Worm (Caenorhabditis elegans) whole organism, L4 larva: ENCODE data around the gene htrl-1.
"Not testable (repeated sequence)": the region's sequence is repeated elsewhere in the genome, so short reads cannot be mapped to it uniquely, and the experiment has no call there.

Experiments
- F37D6.2 ChIP-seq: sonication (generic microtip); optimal IDR thresholded peaks from 2 replicates; lab custom pipeline; 2016; ENCODE audit warnings: mild to moderate bottlenecking, missing genetic modification characterization, missing compliant biosample characterization
- R02D3.7 ChIP-seq: fragments of 150-350 bp; sonication (generic microtip); optimal IDR thresholded peaks from 3 replicates; lab custom pipeline; 2014; ENCODE audit warnings: missing biosample characterization, missing genetic modification characterization
- Y5F2A.4 ChIP-seq: fragments of 200-800 bp; sonication (Bioruptor generic); optimal IDR thresholded peaks from 2 replicates; lab custom pipeline; 2018; ENCODE audit warnings: mild to moderate bottlenecking, missing genetic modification characterization, missing compliant biosample characterization
- ZK337.2 ChIP-seq: fragments of 200-800 bp; sonication (Bioruptor generic); IDR thresholded peaks from 2 replicates; pipeline ENCODE4 v1.3.6; 2022; ENCODE audit warnings: missing genetic modification reagents, missing genetic modification characterization, missing compliant biosample characterization
- ZK546.5 ChIP-seq, 2 experiments: sonication (generic microtip); optimal IDR thresholded peaks; 2 replicates each; lab custom pipeline; 2017; ENCODE audit warnings: missing biosample characterization in 2 of 2, missing genetic modification characterization in 2 of 2
- aha-1 ChIP-seq: fragments of 150-350 bp; peaks from one replicate; lab custom pipeline; 2014; ENCODE audit warnings: missing biosample characterization, missing genetic modification characterization
- ama-1 ChIP-seq: fragments of 150-350 bp; optimal IDR thresholded peaks from 2 replicates; lab custom pipeline; 2014; ENCODE audit warnings: inconsistent platforms, mixed read lengths
- ceh-20 ChIP-seq: fragments of 200-800 bp; sonication (Bioruptor generic); IDR thresholded peaks from 2 replicates; pipeline ENCODE4 v1.3.6; 2022; ENCODE audit warnings: missing genetic modification reagents, missing genetic modification characterization, missing compliant biosample characterization
- ceh-28 ChIP-seq: fragments of 150-350 bp; optimal IDR thresholded peaks from 2 replicates; lab custom pipeline; 2014; ENCODE audit warnings: missing biosample characterization, missing genetic modification reagents, missing genetic modification characterization
- ceh-62 ChIP-seq: sonication (generic microtip); optimal IDR thresholded peaks from 2 replicates; lab custom pipeline; 2017; ENCODE audit warnings: missing biosample characterization, missing genetic modification characterization
- cey-2 ChIP-seq: sonication (generic microtip); optimal IDR thresholded peaks from 3 replicates; lab custom pipeline; 2017; ENCODE audit warnings: missing genetic modification characterization, mild to moderate bottlenecking, missing compliant biosample characterization, antibody characterized with exemption, borderline replicate concordance; ENCODE audit not compliant: insufficient read depth
- daf-16 ChIP-seq, 3 experiments: sonication (generic microtip); optimal IDR thresholded peaks; 2 replicates each; lab custom pipeline; 2016 to 2017; ENCODE audit warnings: missing genetic modification characterization in 3 of 3, missing genetic modification reagents in 3 of 3, mild to moderate bottlenecking in 2 of 3, missing compliant biosample characterization in 2 of 3, missing biosample characterization in 1 of 3, moderate library complexity in 1 of 3
- daf-19 ChIP-seq: fragments of 200-800 bp; sonication (Bioruptor generic); conservative IDR thresholded peaks from 2 replicates; pipeline ENCODE4 v1.3.6; 2022; ENCODE audit warnings: missing genetic modification characterization, missing compliant biosample characterization
- dve-1 ChIP-seq: sonication (generic microtip); optimal IDR thresholded peaks from 2 replicates; lab custom pipeline; 2017; ENCODE audit warnings: antibody characterized with exemption, mild to moderate bottlenecking, missing genetic modification characterization, missing compliant biosample characterization; ENCODE audit not compliant: insufficient read depth
- hlh-30 ChIP-seq: sonication (generic microtip); optimal IDR thresholded peaks from 2 replicates; lab custom pipeline; 2017; ENCODE audit warnings: antibody characterized with exemption, mild to moderate bottlenecking, missing genetic modification characterization, missing compliant biosample characterization; ENCODE audit not compliant: insufficient read depth
- hmg-1.1 ChIP-seq: fragments of 200-800 bp; sonication (Bioruptor generic); IDR thresholded peaks from 2 replicates; pipeline ENCODE4 v1.3.6; 2022; ENCODE audit warnings: missing genetic modification reagents, missing genetic modification characterization, missing compliant biosample characterization
- lim-7 ChIP-seq: fragments of 200-800 bp; sonication (Bioruptor generic); IDR thresholded peaks from 2 replicates; pipeline ENCODE4 v1.3.6; 2022; ENCODE audit warnings: missing genetic modification characterization, missing compliant biosample characterization
- madf-5 ChIP-seq, 2 experiments: fragments of 200-800 bp; sonication (Bioruptor generic); IDR thresholded peaks; 2 replicates each; pipeline ENCODE4 v1.3.6; 2022; ENCODE audit warnings: missing compliant biosample characterization in 2 of 2, missing genetic modification characterization in 2 of 2
- mep-1 ChIP-seq: fragments of 150-350 bp; sonication (generic microtip); optimal IDR thresholded peaks from 3 replicates; lab custom pipeline; 2014; ENCODE audit warnings: missing biosample characterization, missing genetic modification characterization
- mxl-3 ChIP-seq: fragments of 200-800 bp; sonication (Bioruptor generic); optimal IDR thresholded peaks from 2 replicates; lab custom pipeline; 2018; ENCODE audit warnings: mild to moderate bottlenecking, missing genetic modification characterization, missing compliant biosample characterization
- nhr-10 ChIP-seq: fragments of 150-350 bp; optimal IDR thresholded peaks from 2 replicates; lab custom pipeline; 2014; ENCODE audit warnings: missing biosample characterization, missing genetic modification characterization
- nhr-102 ChIP-seq: sonication (generic microtip); optimal IDR thresholded peaks from 2 replicates; lab custom pipeline; 2016; ENCODE audit warnings: mild to moderate bottlenecking, missing genetic modification characterization, moderate library complexity, missing compliant biosample characterization
- nhr-11 ChIP-seq: fragments of 150-350 bp; optimal IDR thresholded peaks from 2 replicates; lab custom pipeline; 2014; ENCODE audit warnings: missing biosample characterization, missing genetic modification characterization
- nhr-111 ChIP-seq: fragments of 200-800 bp; sonication (Bioruptor generic); optimal IDR thresholded peaks from 2 replicates; lab custom pipeline; 2018; ENCODE audit warnings: mild to moderate bottlenecking, missing genetic modification characterization, missing compliant biosample characterization
- nhr-6 ChIP-seq: fragments of 150-350 bp; optimal IDR thresholded peaks from 2 replicates; lab custom pipeline; 2014; ENCODE audit warnings: missing biosample characterization, missing genetic modification characterization
- nhr-76 ChIP-seq: fragments of 150-350 bp; optimal IDR thresholded peaks from 2 replicates; lab custom pipeline; 2014; ENCODE audit warnings: missing biosample characterization, missing genetic modification characterization
- set-16 ChIP-seq: fragments of 200-800 bp; sonication (Bioruptor generic); IDR thresholded peaks from 2 replicates; pipeline ENCODE4 v1.3.6; 2022; ENCODE audit warnings: missing genetic modification reagents, missing genetic modification characterization, missing compliant biosample characterization
- spr-3 ChIP-seq: fragments of 200-800 bp; sonication (Bioruptor generic); optimal IDR thresholded peaks from 2 replicates; lab custom pipeline; 2018; ENCODE audit warnings: mild to moderate bottlenecking, missing genetic modification characterization, missing compliant biosample characterization
- unc-130 ChIP-seq: sonication (generic microtip); optimal IDR thresholded peaks from 2 replicates; lab custom pipeline; 2016; ENCODE audit warnings: missing genetic modification reagents, missing genetic modification characterization, missing compliant biosample characterization
- unc-39 ChIP-seq: sonication (generic microtip); optimal IDR thresholded peaks from 2 replicates; lab custom pipeline; 2017; ENCODE audit warnings: missing biosample characterization, missing genetic modification characterization
- unc-62 ChIP-seq, 3 experiments: fragments of 150-350 bp in 1 of 3; sonication (generic microtip); optimal IDR thresholded peaks in 2 of 3; peaks in 1 of 3; 1 replicate in 1 of 3; 2 replicates in 2 of 3; lab custom pipeline; 2014 to 2017; ENCODE audit warnings: missing biosample characterization in 3 of 3, missing genetic modification characterization in 3 of 3, missing genetic modification reagents in 3 of 3, missing genotype in 1 of 3
- zfp-2 ChIP-seq: sonication (generic microtip); optimal IDR thresholded peaks from 2 replicates; lab custom pipeline; 2016; ENCODE audit warnings: mild to moderate bottlenecking, missing genetic modification characterization, missing compliant biosample characterization

Gene htrl-1

DNA sequence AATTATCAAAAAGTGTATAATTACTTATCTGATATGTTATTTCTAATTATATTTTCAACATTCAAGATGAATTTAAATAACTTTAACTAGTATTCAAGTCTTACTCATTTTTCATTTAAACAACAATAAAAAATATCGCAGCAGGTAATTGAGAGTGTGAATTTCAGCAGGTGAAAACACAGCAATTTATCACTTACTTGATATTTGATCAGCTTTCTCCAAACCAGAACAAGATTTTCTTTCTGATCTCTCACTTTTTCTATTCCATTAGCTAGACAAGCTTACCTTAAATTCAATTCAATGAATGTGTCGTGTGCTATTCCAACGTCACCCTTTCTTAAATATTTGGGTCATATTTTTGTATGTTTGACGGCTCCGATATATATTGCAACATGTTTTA is 10.6 kb downstream of the htrl-1 start, which contains the start of gene srh-1:
Gene srh-1 (plus strand): TSS at position 301 of the 400 bp plus-strand sequence.
- TF ChIP-seq ceh-28 (tag; lab: Kevin White, UChicago), result no peak
- TF ChIP-seq mxl-3 (GFP tag; lab: Kevin White, UChicago), result no peak
- TF ChIP-seq mep-1 (tag; lab: Kevin White, UChicago), result no peak
- TF ChIP-seq nhr-11 (tag; lab: Kevin White, UChicago), result no peak
- TF ChIP-seq zfp-2 (tag; lab: Kevin White, UChicago), result no peak
- no peak for TF ChIP-seq ceh-62 (tag; lab: Kevin White, UChicago)
- no peak for TF ChIP-seq Y5F2A.4 (GFP tag; lab: Kevin White, UChicago)
- no peak for TF ChIP-seq nhr-6 (tag; lab: Kevin White, UChicago)
- no peak for TF ChIP-seq daf-16 (GFP tag; optimal IDR thresholded peaks at IDR 0.05; lab: Kevin White, UChicago)
- TF ChIP-seq daf-16 (tag; optimal IDR thresholded peaks at IDR 0.05; lab: Kevin White, UChicago), result no peak
- TF ChIP-seq madf-5 (GFP tag; IDR thresholded peaks at IDR 0.05; lab: Robert Waterston, UW), result no peak
- TF ChIP-seq R02D3.7 (tag; lab: Kevin White, UChicago), result no peak
- TF ChIP-seq nhr-111 (GFP tag; lab: Kevin White, UChicago), result no peak
- no peak for TF ChIP-seq cey-2 (tag; lab: Kevin White, UChicago)
- no peak for TF ChIP-seq nhr-102
- TF ChIP-seq nhr-76 (tag; lab: Kevin White, UChicago), result no peak
- TF ChIP-seq unc-130 (GFP tag; lab: Kevin White, UChicago), result no peak
- TF ChIP-seq daf-19 (GFP tag; lab: Robert Waterston, UW), result no peak
- no peak for TF ChIP-seq dve-1 (tag; lab: Kevin White, UChicago)
- TF ChIP-seq unc-62 (GFP tag; optimal IDR thresholded peaks at IDR 0.05 in 1 of 2; lab: Kevin White, UChicago), result no peak
- no peak for TF ChIP-seq unc-62 (tag; optimal IDR thresholded peaks at IDR 0.05; lab: Kevin White, UChicago)
- TF ChIP-seq ZK546.5 (tag; optimal IDR thresholded peaks at IDR 0.05; lab: Kevin White, UChicago), result no peak
- TF ChIP-seq, all 104 proteins: peak for 0

DNA sequence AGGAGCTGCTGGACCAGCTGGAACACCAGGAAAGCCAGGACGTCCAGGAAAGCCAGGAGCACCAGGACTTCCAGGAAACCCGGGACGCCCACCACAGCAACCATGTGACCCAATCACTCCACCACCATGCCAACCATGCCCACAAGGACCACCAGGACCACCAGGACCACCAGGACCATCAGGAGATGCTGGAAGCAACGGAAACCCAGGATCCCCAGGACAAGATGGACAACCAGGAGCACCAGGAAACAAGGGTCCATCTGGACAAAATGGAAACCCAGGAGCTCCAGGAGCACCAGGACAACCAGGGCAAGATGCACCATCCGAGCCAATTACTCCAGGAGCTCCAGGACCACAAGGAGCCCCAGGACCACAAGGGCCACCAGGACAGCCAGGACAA is 11.8 kb downstream of the htrl-1 start:
- peak; percentile 87 for TF ChIP-seq set-16 (GFP tag; lab: Robert Waterston, UW)
- no peak for TF ChIP-seq nhr-10 (tag; lab: Kevin White, UChicago)
- TF ChIP-seq, all 104 proteins: peak for 1

DNA sequence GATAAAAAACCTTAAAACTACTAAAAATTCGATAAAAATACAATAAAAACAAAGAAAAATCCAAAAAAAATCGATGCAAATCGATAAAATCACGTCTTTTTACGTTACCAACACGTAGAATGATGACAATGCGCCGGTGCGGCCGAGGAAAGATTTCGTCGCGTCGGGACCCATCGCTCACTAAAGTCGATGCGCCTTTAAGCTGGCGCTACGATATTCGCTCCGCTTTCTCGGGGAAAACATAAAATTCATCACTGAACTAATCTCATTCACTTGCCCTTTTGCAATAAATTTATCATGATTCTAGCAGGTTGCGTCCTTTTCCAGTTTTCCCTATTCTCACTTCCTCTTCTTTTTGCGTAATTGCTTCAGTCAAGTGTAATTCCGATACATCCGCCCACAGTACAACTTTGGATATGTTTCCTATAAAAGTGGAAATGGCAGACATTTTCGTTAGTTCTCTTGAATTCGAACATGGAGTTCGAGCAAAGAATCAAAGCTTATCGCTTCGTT is 12.5 kb downstream of the htrl-1 start, which contains the start of gene col-157:
Gene col-157 (plus strand): TSS at position 463 of the 513 bp plus-strand sequence.
- TF ChIP-seq ama-1 (lab: Kevin White, UChicago); ceh-20 (GFP tag; lab: Robert Waterston, UW); ZK337.2: not testable (repeated sequence)

DNA sequence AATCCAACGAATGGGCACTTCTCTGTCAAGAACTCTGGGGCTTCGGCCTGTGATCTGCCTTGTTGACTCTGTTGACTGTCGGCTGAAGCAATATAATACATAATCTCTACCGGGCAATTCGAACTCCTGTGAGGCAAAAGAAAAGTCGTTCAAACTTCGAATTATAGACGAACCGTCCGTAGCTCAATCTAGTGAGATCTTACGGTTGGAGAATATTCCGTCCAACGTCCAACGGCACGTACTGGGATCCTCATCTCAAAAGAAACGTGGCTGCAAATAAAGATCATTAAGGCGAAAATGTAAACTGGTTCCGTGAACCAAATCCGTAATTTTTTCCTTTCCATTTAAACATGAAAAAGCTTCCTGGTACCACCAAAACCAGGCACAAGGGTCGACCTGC is 15.4 kb downstream of the htrl-1 start, which contains the start of gene T11F9.14:
Gene T11F9.14 (minus strand): TSS at position 101 of the 400 bp plus-strand sequence.
- not testable (repeated sequence) for TF ChIP-seq lim-7 (GFP tag; lab: Robert Waterston, UW); spr-3; ZK546.5 (tag; optimal IDR thresholded peaks at IDR 0.05; lab: Kevin White, UChicago)

DNA sequence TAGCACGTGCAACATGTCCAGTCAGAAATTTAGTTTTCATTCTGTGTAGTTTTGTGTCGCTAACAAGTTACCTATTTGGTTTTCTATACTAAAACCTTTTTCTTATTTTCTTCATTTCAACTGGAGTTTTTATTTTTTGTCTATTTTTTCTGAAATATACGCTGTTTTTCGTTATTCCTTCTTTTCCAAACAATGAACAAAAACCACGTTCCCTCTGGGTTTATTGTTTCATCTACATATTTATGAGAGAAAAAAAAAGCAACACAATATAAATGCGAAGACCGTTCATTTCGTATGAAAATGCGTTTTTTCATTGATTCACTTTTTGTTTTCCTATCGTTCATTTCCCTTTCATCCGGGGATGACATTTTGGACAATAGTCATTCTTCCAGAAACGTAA is 16.8 kb downstream of the htrl-1 start, which contains the start of gene T11F9.22:
Gene T11F9.22 (plus strand): TSS at position 301 of the 400 bp plus-strand sequence.
- TF ChIP-seq F37D6.2 (tag; lab: Kevin White, UChicago), result no peak
- no peak for TF ChIP-seq unc-39 (tag; lab: Kevin White, UChicago)
- TF ChIP-seq mep-1 (tag; lab: Kevin White, UChicago), result no peak
- no peak for TF ChIP-seq hlh-30
- TF ChIP-seq zfp-2 (tag; lab: Kevin White, UChicago), result no peak
- TF ChIP-seq aha-1 (tag; lab: Kevin White, UChicago), result no peak
- no peak for TF ChIP-seq nhr-76 (tag; lab: Kevin White, UChicago)
- TF ChIP-seq hmg-1.1 (GFP tag; lab: Robert Waterston, UW), result no peak
- TF ChIP-seq, all 104 proteins: peak for 0
